Worm (Caenorhabditis elegans) whole organism, L4 larva: ENCODE results near the gene Y66D12A.19.

Experiments
- F10B5.3 ChIP-seq: sonication (generic microtip); optimal IDR thresholded peaks from 2 replicates; lab custom pipeline; 2016; ENCODE audit warnings: mild to moderate bottlenecking, missing genetic modification characterization, missing compliant biosample characterization
- F37D6.2 ChIP-seq: sonication (generic microtip); optimal IDR thresholded peaks from 2 replicates; lab custom pipeline; 2016; ENCODE audit warnings: mild to moderate bottlenecking, missing genetic modification characterization, missing compliant biosample characterization
- F49E8.2 ChIP-seq: sonication (generic microtip); optimal IDR thresholded peaks from 2 replicates; lab custom pipeline; 2016; ENCODE audit warnings: missing compliant biosample characterization, mild to moderate bottlenecking, missing genetic modification characterization, borderline replicate concordance
- T20F7.1 ChIP-seq: fragments of 200-800 bp; sonication (Bioruptor generic); optimal IDR thresholded peaks from 2 replicates; lab custom pipeline; 2018; ENCODE audit warnings: mild to moderate bottlenecking, missing genetic modification characterization, missing compliant biosample characterization
- T26A8.4 ChIP-seq: fragments of 200-800 bp; sonication (Bioruptor generic); IDR thresholded peaks from 2 replicates; pipeline ENCODE4 v1.3.6; 2022; ENCODE audit warnings: missing genetic modification characterization, missing compliant biosample characterization
- Y5F2A.4 ChIP-seq: fragments of 200-800 bp; sonication (Bioruptor generic); optimal IDR thresholded peaks from 2 replicates; lab custom pipeline; 2018; ENCODE audit warnings: mild to moderate bottlenecking, missing genetic modification characterization, missing compliant biosample characterization
- ZK546.5 ChIP-seq, 2 experiments: sonication (generic microtip); optimal IDR thresholded peaks; 2 replicates each; lab custom pipeline; 2017; ENCODE audit warnings: missing biosample characterization in 2 of 2, missing genetic modification characterization in 2 of 2
- aha-1 ChIP-seq: fragments of 150-350 bp; peaks from one replicate; lab custom pipeline; 2014; ENCODE audit warnings: missing biosample characterization, missing genetic modification characterization
- arid-1 ChIP-seq: fragments of 200-800 bp; sonication (Bioruptor generic); conservative IDR thresholded peaks from 2 replicates; pipeline ENCODE4 v1.3.6; 2022; ENCODE audit warnings: missing genetic modification reagents, missing genetic modification characterization, missing compliant biosample characterization
- attf-4 ChIP-seq: sonication (generic microtip); optimal IDR thresholded peaks from 3 replicates; lab custom pipeline; 2017; ENCODE audit warnings: missing biosample characterization, missing genetic modification characterization
- ceh-20 ChIP-seq: fragments of 200-800 bp; sonication (Bioruptor generic); IDR thresholded peaks from 2 replicates; pipeline ENCODE4 v1.3.6; 2022; ENCODE audit warnings: missing genetic modification reagents, missing genetic modification characterization, missing compliant biosample characterization
- ceh-28 ChIP-seq: fragments of 150-350 bp; optimal IDR thresholded peaks from 2 replicates; lab custom pipeline; 2014; ENCODE audit warnings: missing biosample characterization, missing genetic modification reagents, missing genetic modification characterization
- ceh-82 ChIP-seq: sonication (generic microtip); optimal IDR thresholded peaks from 2 replicates; lab custom pipeline; 2017; ENCODE audit warnings: missing biosample characterization, missing genetic modification characterization
- ctbp-1 ChIP-seq: fragments of 200-800 bp; sonication (Bioruptor generic); IDR thresholded peaks from 2 replicates; pipeline ENCODE4 v1.3.6; 2022; ENCODE audit warnings: missing genetic modification reagents, missing genetic modification characterization, missing compliant biosample characterization
- daf-16 ChIP-seq, 3 experiments: sonication (generic microtip); optimal IDR thresholded peaks; 2 replicates each; lab custom pipeline; 2016 to 2017; ENCODE audit warnings: missing genetic modification characterization in 3 of 3, missing genetic modification reagents in 3 of 3, mild to moderate bottlenecking in 2 of 3, missing compliant biosample characterization in 2 of 3, missing biosample characterization in 1 of 3, moderate library complexity in 1 of 3
- dmd-9 ChIP-seq: fragments of 200-800 bp; sonication (Bioruptor generic); IDR thresholded peaks from 2 replicates; pipeline ENCODE4 v1.3.6; 2022; ENCODE audit warnings: missing genetic modification reagents, missing genetic modification characterization, missing compliant biosample characterization
- dve-1 ChIP-seq: sonication (generic microtip); optimal IDR thresholded peaks from 2 replicates; lab custom pipeline; 2017; ENCODE audit warnings: antibody characterized with exemption, mild to moderate bottlenecking, missing genetic modification characterization, missing compliant biosample characterization; ENCODE audit not compliant: insufficient read depth
- egl-27 ChIP-seq: sonication (generic microtip); optimal IDR thresholded peaks from 3 replicates; lab custom pipeline; 2017; ENCODE audit warnings: missing biosample characterization, missing genetic modification reagents, missing genetic modification characterization
- fos-1 ChIP-seq: fragments of 150-350 bp; optimal IDR thresholded peaks from 2 replicates; lab custom pipeline; 2014; ENCODE audit warnings: missing biosample characterization, missing genetic modification characterization
- gei-8 ChIP-seq: fragments of 200-800 bp; sonication (Bioruptor generic); optimal IDR thresholded peaks from 2 replicates; lab custom pipeline; 2018; ENCODE audit warnings: mild to moderate bottlenecking, missing genetic modification characterization, missing compliant biosample characterization
- lin-13 ChIP-seq: fragments of 150-350 bp; optimal IDR thresholded peaks from 2 replicates; lab custom pipeline; 2014; ENCODE audit warnings: missing biosample characterization, missing genetic modification reagents, missing genetic modification characterization
- lin-29 ChIP-seq: fragments of 200-800 bp; sonication (Bioruptor generic); IDR thresholded peaks from 2 replicates; pipeline ENCODE4 v1.3.6; 2022; ENCODE audit warnings: missing genetic modification reagents, missing genetic modification characterization, missing compliant biosample characterization
- lin-38 ChIP-seq: fragments of 200-800 bp; sonication (Bioruptor generic); IDR thresholded peaks from 2 replicates; pipeline ENCODE4 v1.3.6; 2022; ENCODE audit warnings: missing genetic modification reagents, missing genetic modification characterization, missing compliant biosample characterization
- lir-3 ChIP-seq: sonication (generic microtip); optimal IDR thresholded peaks from 2 replicates; lab custom pipeline; 2016; ENCODE audit warnings: mild to moderate bottlenecking, missing genetic modification characterization, missing compliant biosample characterization
- madf-5 ChIP-seq, 2 experiments: fragments of 200-800 bp; sonication (Bioruptor generic); IDR thresholded peaks; 2 replicates each; pipeline ENCODE4 v1.3.6; 2022; ENCODE audit warnings: missing compliant biosample characterization in 2 of 2, missing genetic modification characterization in 2 of 2
- madf-9 ChIP-seq: fragments of 200-800 bp; sonication (Bioruptor generic); conservative IDR thresholded peaks from 2 replicates; pipeline ENCODE4 v1.3.6; 2022; ENCODE audit warnings: missing genetic modification reagents, missing genetic modification characterization, missing compliant biosample characterization
- nhr-10 ChIP-seq: fragments of 150-350 bp; optimal IDR thresholded peaks from 2 replicates; lab custom pipeline; 2014; ENCODE audit warnings: missing biosample characterization, missing genetic modification characterization
- nhr-237 ChIP-seq: sonication (generic microtip); optimal IDR thresholded peaks from 2 replicates; lab custom pipeline; 2017; ENCODE audit warnings: missing biosample characterization, missing genetic modification characterization
- nhr-25 ChIP-seq: sonication (generic microtip); optimal IDR thresholded peaks from 2 replicates; lab custom pipeline; 2017; ENCODE audit warnings: missing genetic modification characterization, mild to moderate bottlenecking, missing compliant biosample characterization, antibody characterized with exemption, moderate library complexity, borderline replicate concordance; ENCODE audit not compliant: insufficient read depth
- nhr-28 ChIP-seq: fragments of 150-350 bp; optimal IDR thresholded peaks from 2 replicates; lab custom pipeline; 2014; ENCODE audit warnings: missing biosample characterization, missing genetic modification characterization
- nhr-41 ChIP-seq: fragments of 200-800 bp; sonication (Bioruptor generic); IDR thresholded peaks from 2 replicates; pipeline ENCODE4 v1.3.6; 2022; ENCODE audit warnings: missing genetic modification reagents, missing genetic modification characterization, missing compliant biosample characterization
- nhr-76 ChIP-seq: fragments of 150-350 bp; optimal IDR thresholded peaks from 2 replicates; lab custom pipeline; 2014; ENCODE audit warnings: missing biosample characterization, missing genetic modification characterization
- nhr-77 ChIP-seq: fragments of 150-350 bp; optimal IDR thresholded peaks from 2 replicates; lab custom pipeline; 2014; ENCODE audit warnings: missing biosample characterization, missing genetic modification characterization
- php-3 ChIP-seq: fragments of 200-800 bp; sonication (Bioruptor generic); IDR thresholded peaks from 2 replicates; pipeline ENCODE4 v1.3.6; 2022; ENCODE audit warnings: missing genetic modification reagents, missing genetic modification characterization, missing compliant biosample characterization
- rbr-2 ChIP-seq: sonication (generic microtip); optimal IDR thresholded peaks from 2 replicates; lab custom pipeline; 2016; ENCODE audit warnings: missing genotype, missing genetic modification characterization, missing compliant biosample characterization
- saeg-2 ChIP-seq: fragments of 200-800 bp; sonication (Bioruptor generic); IDR thresholded peaks from 2 replicates; pipeline ENCODE4 v1.3.6; 2022; ENCODE audit warnings: missing genetic modification reagents, missing genetic modification characterization, missing compliant biosample characterization
- sdz-12 ChIP-seq: fragments of 200-800 bp; sonication (Bioruptor generic); optimal IDR thresholded peaks from 2 replicates; lab custom pipeline; 2018; ENCODE audit warnings: mild to moderate bottlenecking, missing genetic modification characterization, missing compliant biosample characterization
- set-16 ChIP-seq: fragments of 200-800 bp; sonication (Bioruptor generic); IDR thresholded peaks from 2 replicates; pipeline ENCODE4 v1.3.6; 2022; ENCODE audit warnings: missing genetic modification reagents, missing genetic modification characterization, missing compliant biosample characterization
- unc-62 ChIP-seq, 3 experiments: fragments of 150-350 bp in 1 of 3; sonication (generic microtip); optimal IDR thresholded peaks in 2 of 3; peaks in 1 of 3; 1 replicate in 1 of 3; 2 replicates in 2 of 3; lab custom pipeline; 2014 to 2017; ENCODE audit warnings: missing biosample characterization in 3 of 3, missing genetic modification characterization in 3 of 3, missing genetic modification reagents in 3 of 3, missing genotype in 1 of 3
- zag-1 ChIP-seq: fragments of 150-350 bp; optimal IDR thresholded peaks from 2 replicates; lab custom pipeline; 2014; ENCODE audit warnings: missing biosample characterization, missing genetic modification characterization
- zip-11 ChIP-seq: fragments of 200-800 bp; sonication (Bioruptor generic); IDR thresholded peaks from 2 replicates; pipeline ENCODE4 v1.3.6; 2022; ENCODE audit warnings: missing genetic modification characterization, missing compliant biosample characterization

Y66D12A.19 gene

DNA sequence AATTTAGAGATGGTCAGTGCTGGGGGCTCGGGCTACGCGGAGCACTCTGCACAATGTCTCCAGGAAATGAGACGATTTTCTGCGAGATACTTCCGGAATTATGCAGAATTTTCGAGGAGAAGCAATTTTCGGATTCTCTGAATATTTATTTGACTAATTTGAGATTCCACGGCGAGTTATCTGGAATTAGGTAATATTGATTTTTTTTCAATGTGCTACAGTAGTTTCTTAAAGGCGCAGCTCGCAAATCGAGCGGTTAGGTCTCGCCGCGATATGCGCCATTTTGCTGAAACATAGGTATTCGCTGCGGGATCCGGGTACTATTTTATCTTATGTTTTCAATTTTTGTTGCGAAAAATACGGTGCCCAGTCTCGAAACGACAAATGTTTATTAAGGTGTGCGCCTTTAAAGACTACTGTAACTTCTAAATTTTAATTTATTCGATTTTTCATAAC lies 25.8 kb downstream of the Y66D12A.19 start, which contains the start of gene nrps-1:
Gene nrps-1, plus strand, starts transcription at position 51 of the 456 bp plus-strand sequence.
- no peak for TF ChIP-seq sdz-12
- 0 out of 2 replicates have a peak, but pooled peaks have one; percentile 12 for TF ChIP-seq php-3 (GFP tag; lab: Robert Waterston, UW)

- TF ChIP-seq ceh-82 (tag; lab: Kevin White, UChicago), result no peak
- no peak for TF ChIP-seq dve-1 (tag; lab: Kevin White, UChicago)
- TF ChIP-seq madf-9 (GFP tag; lab: Robert Waterston, UW), result 0 out of 2 replicates have a peak, but pooled peaks have one; percentile 5
- peak; percentile 73 for TF ChIP-seq ceh-28 (tag; lab: Kevin White, UChicago)
- TF ChIP-seq egl-27 (tag; lab: Kevin White, UChicago), result no peak
Measured at ce11 chrIII:11535453-11535852, 26.6 kb downstream of the Y66D12A.19 start.

DNA sequence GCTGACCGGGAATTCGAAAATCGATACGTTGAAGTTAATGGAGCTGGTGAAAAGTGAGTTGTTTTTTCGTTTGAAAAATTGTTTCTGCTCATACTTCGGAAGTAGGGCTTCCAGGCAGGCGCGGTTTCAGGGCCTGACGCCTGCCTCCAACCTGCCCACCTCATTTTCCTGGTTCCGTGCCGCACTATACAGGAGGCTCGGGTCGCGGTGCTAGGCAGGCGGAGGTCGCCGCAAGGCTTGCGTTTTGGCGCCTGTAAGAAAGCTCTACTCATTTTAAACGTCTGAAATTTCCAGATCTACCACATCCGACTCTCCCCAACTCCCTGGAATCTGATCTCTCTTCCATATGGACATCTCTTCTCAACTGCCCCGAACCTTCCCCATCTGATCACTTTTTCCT lies 36.1 kb downstream of the Y66D12A.19 start:
- TF ChIP-seq set-16, result peak; percentile 84
- TF ChIP-seq aha-1 (tag; lab: Kevin White, UChicago), result no peak

DNA sequence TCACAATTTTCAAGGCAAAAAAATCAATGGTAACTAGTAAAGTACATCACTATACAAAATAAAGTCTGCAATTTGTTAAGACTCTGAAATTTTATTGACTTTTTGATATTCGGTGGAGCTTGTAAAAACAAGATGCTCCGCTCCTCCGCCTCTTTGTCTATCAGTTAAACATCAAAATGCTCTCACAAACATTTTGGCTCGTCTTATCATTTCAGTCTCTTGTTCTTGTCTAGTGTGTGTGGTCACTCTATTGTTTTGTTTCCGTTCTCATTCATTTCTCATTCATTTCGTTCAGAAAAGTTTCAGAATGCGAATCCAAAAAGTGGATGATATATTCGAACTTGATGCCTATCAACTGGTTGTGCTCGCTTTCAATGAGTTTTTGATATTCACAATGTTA lies 39.2 kb downstream of the Y66D12A.19 start, which contains the start of gene Y66D12A.13:
Gene Y66D12A.13, plus strand, starts transcription at position 301 of the 400 bp plus-strand sequence.
- TF ChIP-seq daf-16 (GFP tag; optimal IDR thresholded peaks at IDR 0.05; lab: Kevin White, UChicago) (no peak), daf-16 (tag; optimal IDR thresholded peaks at IDR 0.05; lab: Kevin White, UChicago) (peak; percentile 57), dve-1 (tag; lab: Kevin White, UChicago) (peak; percentile 12), Y5F2A.4 (GFP tag; lab: Kevin White, UChicago) (no peak), nhr-41 (GFP tag; lab: Robert Waterston, UW) (no peak), nhr-28 (tag; lab: Kevin White, UChicago) (peak; percentile 22)

ce11 chrIII:11554701-11555111 lies 45.8 kb downstream of the Y66D12A.19 start:
- TF ChIP-seq lin-38 (peak; percentile 68), nhr-76 (tag; lab: Kevin White, UChicago) (no peak), fos-1 (no peak), php-3 (GFP tag; lab: Robert Waterston, UW) (no peak), unc-62 (GFP tag; optimal IDR thresholded peaks at IDR 0.05 in 1 of 2; lab: Kevin White, UChicago) (peak in 1 of 2 experiments; percentile 34), unc-62 (tag; optimal IDR thresholded peaks at IDR 0.05; lab: Kevin White, UChicago) (no peak), lin-13 (GFP tag; lab: Kevin White, UChicago) (no peak), Y5F2A.4 (GFP tag; lab: Kevin White, UChicago) (no peak), nhr-10 (tag; lab: Kevin White, UChicago) (no peak), arid-1 (GFP tag; lab: Robert Waterston, UW) (0 out of 2 replicates have a peak, but pooled peaks have one; percentile 42), F10B5.3 (tag; lab: Kevin White, UChicago) (no peak), ctbp-1 (GFP tag; lab: Robert Waterston, UW) (no peak), lin-29 (GFP tag; lab: Robert Waterston, UW) (no peak), zag-1 (tag; lab: Kevin White, UChicago) (no peak), ZK546.5 (tag; optimal IDR thresholded peaks at IDR 0.05; lab: Kevin White, UChicago) (no peak), T20F7.1 (no peak), nhr-25 (tag; lab: Kevin White, UChicago) (no peak), nhr-77 (tag; lab: Kevin White, UChicago) (no peak), dmd-9 (GFP tag; lab: Robert Waterston, UW) (no peak), F37D6.2 (tag; lab: Kevin White, UChicago) (no peak), saeg-2 (no peak), rbr-2 (tag; lab: Kevin White, UChicago) (no peak), lir-3 (tag; lab: Kevin White, UChicago) (no peak), nhr-237 (tag; lab: Kevin White, UChicago) (no peak), attf-4 (tag; lab: Kevin White, UChicago) (no peak), madf-5 (GFP tag; IDR thresholded peaks at IDR 0.05; lab: Robert Waterston, UW) (peak; percentile 69 to 84; a peak in 2 of 4 replicates), gei-8 (GFP tag; lab: Kevin White, UChicago) (no peak), T26A8.4 (GFP tag; lab: Robert Waterston, UW) (no peak), nhr-28 (tag; lab: Kevin White, UChicago) (no peak), nhr-41 (GFP tag; lab: Robert Waterston, UW) (no peak), aha-1 (tag; lab: Kevin White, UChicago) (no peak), zip-11 (GFP tag; lab: Robert Waterston, UW) (no peak), ceh-20 (peak; percentile 53; the same call in 1 of the 2 replicates), F49E8.2 (tag; lab: Kevin White, UChicago) (peak; percentile 26)
